Worm (Caenorhabditis elegans): ENCODE measurements around the gene gid-2.

DNA sequence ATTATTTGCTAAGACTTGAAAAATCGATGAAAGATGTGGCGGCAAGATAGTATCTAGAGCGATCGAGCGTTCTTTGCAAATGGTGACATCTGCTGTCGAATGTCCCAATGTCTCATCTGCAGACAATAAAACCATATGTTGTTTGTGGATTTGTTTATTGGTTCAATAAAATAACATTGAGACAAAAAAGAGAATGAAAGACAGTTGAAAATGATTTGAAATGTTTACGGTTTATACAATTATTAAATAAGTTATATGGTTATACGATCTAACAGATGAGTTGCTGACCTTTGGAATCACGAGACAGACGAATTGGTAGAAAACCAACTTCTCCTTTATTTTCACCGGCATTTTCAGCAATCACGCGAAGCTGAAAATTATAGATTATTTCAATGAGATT, 34.9 kb upstream of the gid-2 start, which contains the start of gene R04B3.2:
- no peak for TF ChIP-seq aly-2 (tag; optimal IDR thresholded peaks at IDR 0.05)
- TF ChIP-seq nhr-11 (tag; optimal IDR thresholded peaks at IDR 0.05): no peak
- TF ChIP-seq unc-39 (tag; optimal IDR thresholded peaks at IDR 0.05): no peak
- TF ChIP-seq nhr-12 (tag; optimal IDR thresholded peaks at IDR 0.05): no peak
- TF ChIP-seq unc-55 (GFP tag; optimal IDR thresholded peaks at IDR 0.05): no peak
- no peak for TF ChIP-seq ztf-4 (tag; optimal IDR thresholded peaks at IDR 0.05)
- TF ChIP-seq elt-1 (tag; optimal IDR thresholded peaks at IDR 0.05): no peak
- TF ChIP-seq nhr-77 (tag; optimal IDR thresholded peaks at IDR 0.05): no peak
- TF ChIP-seq unc-62 (GFP tag; optimal IDR thresholded peaks at IDR 0.05): no peak
- no peak for TF ChIP-seq egl-27 (tag; optimal IDR thresholded peaks at IDR 0.05)
- no peak for TF ChIP-seq elt-3 (tag; optimal IDR thresholded peaks at IDR 0.05)
